Worm (Caenorhabditis elegans) whole organism, young adult: ENCODE data around the gene ptr-25.
A peak's percentile ranks its signal among the peaks of the same experiment; 100 is the strongest.

ENCODE experiments used
- B0019.2 ChIP-seq: fragments of 200-800 bp; sonication (Bioruptor generic); conservative IDR thresholded peaks from 2 replicates; pipeline ENCODE4 v1.3.6; 2022; ENCODE audit warnings: missing genetic modification reagents, missing genetic modification characterization, missing compliant biosample characterization
- B0336.3 ChIP-seq: fragments of 200-800 bp; sonication (Bioruptor generic); IDR thresholded peaks from 2 replicates; pipeline ENCODE4 v1.3.6; 2022; ENCODE audit warnings: missing genetic modification characterization, missing compliant biosample characterization
- C17E4.6 ChIP-seq: fragments of 200-800 bp; sonication (Bioruptor generic); IDR thresholded peaks from 2 replicates; pipeline ENCODE4 v1.3.6; 2022; ENCODE audit warnings: missing genetic modification reagents, missing genetic modification characterization, missing compliant biosample characterization
- D2030.7 ChIP-seq: fragments of 200-800 bp; sonication (Bioruptor generic); IDR thresholded peaks from 2 replicates; pipeline ENCODE4 v1.3.6; 2022; ENCODE audit warnings: missing genetic modification reagents, missing genetic modification characterization, missing compliant biosample characterization
- F37B4.10 ChIP-seq: fragments of 200-800 bp; sonication (Bioruptor generic); IDR thresholded peaks from 2 replicates; pipeline ENCODE4 v1.3.6; 2022; ENCODE audit warnings: missing genetic modification characterization, missing compliant biosample characterization
- F49E8.2 ChIP-seq: sonication (generic microtip); optimal IDR thresholded peaks from 3 replicates; lab custom pipeline; 2017; ENCODE audit warnings: missing genetic modification characterization, mild to moderate bottlenecking, missing compliant biosample characterization, antibody characterized with exemption, moderate library complexity; ENCODE audit not compliant: insufficient read depth
- K11D2.4 ChIP-seq: fragments of 200-800 bp; sonication (Bioruptor generic); IDR thresholded peaks from 2 replicates; pipeline ENCODE4 v1.3.6; 2022; ENCODE audit warnings: missing genetic modification reagents, missing genetic modification characterization, missing compliant biosample characterization
- Y67H2A.10 ChIP-seq: fragments of 200-800 bp; sonication (Bioruptor generic); conservative IDR thresholded peaks from 2 replicates; pipeline ENCODE4 v1.3.6; 2022; ENCODE audit warnings: missing genetic modification reagents, missing genetic modification characterization, missing compliant biosample characterization
- atf-7 ChIP-seq: sonication (generic microtip); optimal IDR thresholded peaks from 2 replicates; lab custom pipeline; 2017; ENCODE audit warnings: mild to moderate bottlenecking, missing genetic modification characterization, missing compliant biosample characterization
- athp-1 ChIP-seq: sonication (generic microtip); optimal IDR thresholded peaks from 2 replicates; lab custom pipeline; 2017; ENCODE audit warnings: mild to moderate bottlenecking, missing genetic modification characterization, missing compliant biosample characterization
- attf-5 ChIP-seq: fragments of 200-800 bp; sonication (Bioruptor generic); optimal IDR thresholded peaks from 2 replicates; lab custom pipeline; 2018; ENCODE audit warnings: mild to moderate bottlenecking, missing genetic modification characterization, missing compliant biosample characterization
- bed-2 ChIP-seq: fragments of 200-800 bp; sonication (Bioruptor generic); IDR thresholded peaks from 2 replicates; pipeline ENCODE4 v1.3.6; 2022; ENCODE audit warnings: missing genetic modification reagents, missing genetic modification characterization, missing compliant biosample characterization
- ccch-3 ChIP-seq: fragments of 200-800 bp; sonication (Bioruptor generic); optimal IDR thresholded peaks from 2 replicates; lab custom pipeline; 2018; ENCODE audit warnings: mild to moderate bottlenecking, missing genetic modification characterization, missing compliant biosample characterization
- ceh-100 ChIP-seq: fragments of 200-800 bp; sonication (Bioruptor generic); IDR thresholded peaks from 2 replicates; pipeline ENCODE4 v1.3.6; 2022; ENCODE audit warnings: missing genetic modification reagents, missing genetic modification characterization, missing compliant biosample characterization
- ceh-27 ChIP-seq: fragments of 200-800 bp; sonication (Bioruptor generic); optimal IDR thresholded peaks from 2 replicates; lab custom pipeline; 2018; ENCODE audit warnings: mild to moderate bottlenecking, missing genetic modification characterization, moderate library complexity, missing compliant biosample characterization
- ceh-79 ChIP-seq: sonication (generic microtip); optimal IDR thresholded peaks from 2 replicates; lab custom pipeline; 2017; ENCODE audit warnings: mild to moderate bottlenecking, missing genetic modification characterization, missing compliant biosample characterization
- ceh-91 ChIP-seq: fragments of 200-800 bp; sonication (Bioruptor generic); IDR thresholded peaks from 2 replicates; pipeline ENCODE4 v1.3.6; 2022; ENCODE audit warnings: missing genetic modification reagents, missing genetic modification characterization, missing compliant biosample characterization
- dpl-1 ChIP-seq: fragments of 150-350 bp; optimal IDR thresholded peaks from 2 replicates; lab custom pipeline; 2014; ENCODE audit warnings: missing biosample characterization, missing genetic modification reagents, missing genetic modification characterization
- egl-18 ChIP-seq: fragments of 200-800 bp; sonication (Bioruptor generic); IDR thresholded peaks from 2 replicates; pipeline ENCODE4 v1.3.6; 2022; ENCODE audit warnings: missing genetic modification reagents, missing genetic modification characterization, missing compliant biosample characterization
- ekl-4 ChIP-seq: fragments of 200-800 bp; sonication (Bioruptor generic); IDR thresholded peaks from 2 replicates; pipeline ENCODE4 v1.3.6; 2022; ENCODE audit warnings: missing genetic modification reagents, missing genetic modification characterization, missing compliant biosample characterization
- fkh-3 ChIP-seq: sonication (generic microtip); optimal IDR thresholded peaks from 2 replicates; lab custom pipeline; 2016; ENCODE audit warnings: mild to moderate bottlenecking, missing genetic modification characterization, missing compliant biosample characterization
- hlh-26 ChIP-seq: fragments of 200-800 bp; sonication (Bioruptor generic); conservative IDR thresholded peaks from 2 replicates; pipeline ENCODE4 v1.3.6; 2022; ENCODE audit warnings: missing genetic modification reagents, missing genetic modification characterization, missing compliant biosample characterization
- hmg-20 ChIP-seq: fragments of 200-800 bp; sonication (Bioruptor generic); IDR thresholded peaks from 2 replicates; pipeline ENCODE4 v1.3.6; 2022; ENCODE audit warnings: missing genetic modification reagents, missing genetic modification characterization, missing compliant biosample characterization
- lag-1 ChIP-seq: fragments of 200-800 bp; sonication (Bioruptor generic); IDR thresholded peaks from 2 replicates; pipeline ENCODE4 v1.3.6; 2022; ENCODE audit warnings: missing genetic modification reagents, missing genetic modification characterization, missing compliant biosample characterization
- let-526 ChIP-seq: fragments of 200-800 bp; sonication (Bioruptor generic); IDR thresholded peaks from 2 replicates; pipeline ENCODE4 v1.3.6; 2022; ENCODE audit warnings: missing genetic modification reagents, missing genetic modification characterization, missing compliant biosample characterization
- lin-54 ChIP-seq: fragments of 200-800 bp; sonication (Bioruptor generic); optimal IDR thresholded peaks from 2 replicates; lab custom pipeline; 2018; ENCODE audit warnings: mild to moderate bottlenecking, missing genetic modification characterization, missing compliant biosample characterization
- lir-1 ChIP-seq: fragments of 200-800 bp; sonication (Bioruptor generic); conservative IDR thresholded peaks from 2 replicates; pipeline ENCODE4 v1.3.6; 2022; ENCODE audit warnings: missing genetic modification reagents, missing genetic modification characterization, missing compliant biosample characterization
- lsy-27 ChIP-seq: sonication (generic microtip); optimal IDR thresholded peaks from 2 replicates; lab custom pipeline; 2017; ENCODE audit warnings: missing genetic modification characterization, mild to moderate bottlenecking, missing compliant biosample characterization, antibody characterized with exemption, missing genotype, borderline replicate concordance; ENCODE audit not compliant: insufficient read depth
- madf-8 ChIP-seq: fragments of 200-800 bp; sonication (Bioruptor generic); conservative IDR thresholded peaks from 2 replicates; pipeline ENCODE4 v1.3.6; 2022; ENCODE audit warnings: missing genetic modification reagents, missing genetic modification characterization, missing compliant biosample characterization
- mcd-1 ChIP-seq: fragments of 200-800 bp; sonication (Bioruptor generic); IDR thresholded peaks from 2 replicates; pipeline ENCODE4 v1.3.6; 2022; ENCODE audit warnings: missing genetic modification reagents, missing genetic modification characterization, missing compliant biosample characterization
- mes-4 ChIP-seq: sonication (generic microtip); optimal IDR thresholded peaks from 2 replicates; lab custom pipeline; 2016; ENCODE audit warnings: missing genotype, missing genetic modification characterization, missing compliant biosample characterization
- nhr-80 ChIP-seq: sonication (generic microtip); optimal IDR thresholded peaks from 2 replicates; lab custom pipeline; 2016; ENCODE audit warnings: missing genetic modification characterization, missing compliant biosample characterization
- nhr-90 ChIP-seq: sonication (generic microtip); optimal IDR thresholded peaks from 2 replicates; lab custom pipeline; 2016; ENCODE audit warnings: missing genotype, mild to moderate bottlenecking, missing genetic modification characterization, missing compliant biosample characterization
- pbrm-1 ChIP-seq: fragments of 200-800 bp; sonication (Bioruptor generic); IDR thresholded peaks from 2 replicates; pipeline ENCODE4 v1.3.6; 2022; ENCODE audit warnings: missing genetic modification reagents, missing genetic modification characterization, missing compliant biosample characterization
- rcor-1 ChIP-seq: fragments of 200-800 bp; sonication (Bioruptor generic); IDR thresholded peaks from 2 replicates; pipeline ENCODE4 v1.3.6; 2022; ENCODE audit warnings: missing genetic modification reagents, missing genetic modification characterization, missing compliant biosample characterization
- repo-1 ChIP-seq: sonication (generic microtip); optimal IDR thresholded peaks from 2 replicates; lab custom pipeline; 2017; ENCODE audit warnings: mild to moderate bottlenecking, missing genetic modification characterization, missing compliant biosample characterization
- snpc-1.1 ChIP-seq: sonication (generic microtip); optimal IDR thresholded peaks from 2 replicates; lab custom pipeline; 2017; ENCODE audit warnings: missing genetic modification characterization, mild to moderate bottlenecking, missing compliant biosample characterization, antibody characterized with exemption, moderate library complexity, missing genotype, missing genetic modification reagents; ENCODE audit not compliant: insufficient read depth
- snpc-1.3 ChIP-seq: sonication (generic microtip); optimal IDR thresholded peaks from 2 replicates; lab custom pipeline; 2017; ENCODE audit warnings: missing genetic modification characterization, mild to moderate bottlenecking, missing compliant biosample characterization, antibody characterized with exemption, moderate library complexity, missing genotype, missing genetic modification reagents; ENCODE audit not compliant: insufficient read depth
- snpc-3.4 ChIP-seq: sonication (generic microtip); optimal IDR thresholded peaks from 2 replicates; lab custom pipeline; 2017; ENCODE audit warnings: missing genetic modification characterization, mild to moderate bottlenecking, missing compliant biosample characterization, antibody characterized with exemption, moderate library complexity, missing genotype, missing genetic modification reagents
- somi-1 ChIP-seq: fragments of 200-800 bp; sonication (Bioruptor generic); optimal IDR thresholded peaks from 2 replicates; lab custom pipeline; 2018; ENCODE audit warnings: mild to moderate bottlenecking, missing genetic modification characterization, missing compliant biosample characterization
- sptf-2 ChIP-seq: fragments of 200-800 bp; sonication (Bioruptor generic); optimal IDR thresholded peaks from 2 replicates; lab custom pipeline; 2018; ENCODE audit warnings: mild to moderate bottlenecking, missing genetic modification characterization, missing compliant biosample characterization
- unc-130 ChIP-seq: sonication (generic microtip); optimal IDR thresholded peaks from 2 replicates; lab custom pipeline; 2016; ENCODE audit warnings: missing genetic modification reagents, missing genetic modification characterization, missing compliant biosample characterization
- unc-62 ChIP-seq: fragments of 150-350 bp; optimal IDR thresholded peaks from 2 replicates; lab custom pipeline; 2014; ENCODE audit warnings: missing biosample characterization, missing genetic modification reagents, missing genetic modification characterization
- xnd-1 ChIP-seq: sonication (generic microtip); optimal IDR thresholded peaks from 2 replicates; lab custom pipeline; 2016; ENCODE audit warnings: missing genotype, missing genetic modification reagents, missing genetic modification characterization, missing compliant biosample characterization
- zfh-2 ChIP-seq: fragments of 200-800 bp; sonication (Bioruptor generic); conservative IDR thresholded peaks from 2 replicates; pipeline ENCODE4 v1.3.6; 2022; ENCODE audit warnings: missing genetic modification reagents, missing genetic modification characterization, missing compliant biosample characterization
- ztf-22 ChIP-seq: fragments of 200-800 bp; sonication (Bioruptor generic); optimal IDR thresholded peaks from 2 replicates; lab custom pipeline; 2018; ENCODE audit warnings: mild to moderate bottlenecking, missing genetic modification characterization, moderate library complexity, missing compliant biosample characterization
- ztf-3 ChIP-seq: fragments of 200-800 bp; sonication (Bioruptor generic); optimal IDR thresholded peaks from 2 replicates; lab custom pipeline; 2018; ENCODE audit warnings: mild to moderate bottlenecking, missing genetic modification characterization, missing compliant biosample characterization

The ptr-25 gene

ce11 chrIII:10460427-10461163 lies 27.3 kb upstream of the ptr-25 start, which contains the start of gene ecps-1 (continued):
- TF ChIP-seq xnd-1 (tag; lab: Kevin White, UChicago) = no peak
- peak; percentile 68; the same call in 1 of the 2 replicates for TF ChIP-seq let-526 (GFP tag; lab: Robert Waterston, UW)
- TF ChIP-seq attf-5 (GFP tag; lab: Kevin White, UChicago) = peak; percentile 100
- TF ChIP-seq ztf-22 = peak; percentile 12
- TF ChIP-seq repo-1 (tag; lab: Kevin White, UChicago) = no peak
- peak; percentile 79 for TF ChIP-seq snpc-1.3 (tag; lab: Kevin White, UChicago)
- TF ChIP-seq lir-1 = peak; percentile 88
- TF ChIP-seq lag-1 (GFP tag; lab: Robert Waterston, UW) = no peak
- peak; percentile 48 for TF ChIP-seq somi-1
- TF ChIP-seq mcd-1 (GFP tag; lab: Robert Waterston, UW) = peak; percentile 98
- TF ChIP-seq athp-1 (tag; lab: Kevin White, UChicago) = peak; percentile 91
- peak; percentile 91 for TF ChIP-seq ccch-3 (GFP tag; lab: Kevin White, UChicago)
- no peak for TF ChIP-seq hlh-26 (GFP tag; lab: Robert Waterston, UW)
- peak; percentile 100 for TF ChIP-seq ceh-100
- TF ChIP-seq nhr-80 (tag; lab: Kevin White, UChicago) = no peak
- no peak for TF ChIP-seq zfh-2
- TF ChIP-seq bed-2 (GFP tag; lab: Robert Waterston, UW) = peak; percentile 62; the same call in 1 of the 2 replicates
- peak; percentile 93 for TF ChIP-seq unc-130
- peak; percentile 96 for TF ChIP-seq D2030.7
- TF ChIP-seq mes-4 = no peak
- no peak for TF ChIP-seq atf-7
- peak; percentile 84; the same call in 1 of the 2 replicates for TF ChIP-seq ekl-4 (GFP tag; lab: Robert Waterston, UW)
- TF ChIP-seq hmg-20 (GFP tag; lab: Robert Waterston, UW) = no peak
- peak; percentile 88 for TF ChIP-seq lin-54
- peak; percentile 70 for TF ChIP-seq C17E4.6 (GFP tag; lab: Robert Waterston, UW)
- TF ChIP-seq snpc-1.1 (tag; lab: Kevin White, UChicago) = peak; percentile 73
- TF ChIP-seq B0336.3 (GFP tag; lab: Robert Waterston, UW) = no peak
- TF ChIP-seq lsy-27 (tag; lab: Kevin White, UChicago) = peak; percentile 25
- TF ChIP-seq dpl-1 (GFP tag; lab: Kevin White, UChicago) = no peak
- no peak for TF ChIP-seq F37B4.10 (GFP tag; lab: Robert Waterston, UW)
- TF ChIP-seq K11D2.4 (GFP tag; lab: Robert Waterston, UW) = peak; percentile 68; the same call in 1 of the 2 replicates
- no peak for TF ChIP-seq nhr-90 (tag; lab: Kevin White, UChicago)
- peak; percentile 94 for TF ChIP-seq pbrm-1 (GFP tag; lab: Robert Waterston, UW)
- no peak for TF ChIP-seq egl-18 (GFP tag; lab: Robert Waterston, UW)
- TF ChIP-seq madf-8 (GFP tag; lab: Robert Waterston, UW) = peak; percentile 68
- TF ChIP-seq unc-62 (GFP tag; lab: Kevin White, UChicago) = no peak
- peak; percentile 93 for TF ChIP-seq rcor-1 (GFP tag; lab: Robert Waterston, UW)
- no peak for TF ChIP-seq sptf-2 (GFP tag; lab: Kevin White, UChicago)
- TF ChIP-seq ceh-79 (tag; lab: Kevin White, UChicago) = no peak
- no peak for TF ChIP-seq fkh-3 (tag; lab: Kevin White, UChicago)
- peak; percentile 86 for TF ChIP-seq ceh-91
- TF ChIP-seq Y67H2A.10 (GFP tag; lab: Robert Waterston, UW) = peak; percentile 62; the same call in 1 of the 2 replicates
- no peak for TF ChIP-seq ztf-3 (GFP tag; lab: Kevin White, UChicago)
- TF ChIP-seq B0019.2 = peak; percentile 80
- peak; percentile 91 for TF ChIP-seq snpc-3.4
- TF ChIP-seq ceh-27 (GFP tag; lab: Kevin White, UChicago) = peak; percentile 91
- TF ChIP-seq F49E8.2 (tag; lab: Kevin White, UChicago) = peak; percentile 84
